Worm (Caenorhabditis elegans): Measurements from ENCODE around the gene nhr-101.

nhr-101 gene

DNA sequence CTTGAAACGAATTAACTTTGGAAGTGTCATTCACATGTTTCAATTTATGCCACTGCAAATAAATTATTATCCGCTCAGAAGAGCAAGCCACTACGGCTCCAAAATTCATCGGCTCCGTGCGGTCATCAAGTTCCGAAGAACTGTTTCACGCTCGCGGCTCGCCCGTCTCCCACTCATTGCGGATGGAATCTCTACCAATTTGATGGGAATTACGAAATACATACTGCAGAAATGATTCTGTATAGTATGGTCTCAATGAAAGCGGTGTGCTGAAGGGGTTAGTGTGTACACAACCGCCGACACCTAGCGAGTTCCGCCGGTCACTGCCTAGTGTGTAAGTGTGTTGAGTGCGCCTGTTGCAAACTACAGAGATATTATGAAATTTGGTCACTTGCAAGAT lies 14.8 kb downstream of the nhr-101 start (continued):
- TF ChIP-seq B0336.3 (GFP tag; IDR thresholded peaks at IDR 0.05) = no peak
- no peak for TF ChIP-seq aptf-3 (GFP tag; IDR thresholded peaks at IDR 0.05)
- no peak for TF ChIP-seq ets-4 (GFP tag; optimal IDR thresholded peaks at IDR 0.05)

DNA sequence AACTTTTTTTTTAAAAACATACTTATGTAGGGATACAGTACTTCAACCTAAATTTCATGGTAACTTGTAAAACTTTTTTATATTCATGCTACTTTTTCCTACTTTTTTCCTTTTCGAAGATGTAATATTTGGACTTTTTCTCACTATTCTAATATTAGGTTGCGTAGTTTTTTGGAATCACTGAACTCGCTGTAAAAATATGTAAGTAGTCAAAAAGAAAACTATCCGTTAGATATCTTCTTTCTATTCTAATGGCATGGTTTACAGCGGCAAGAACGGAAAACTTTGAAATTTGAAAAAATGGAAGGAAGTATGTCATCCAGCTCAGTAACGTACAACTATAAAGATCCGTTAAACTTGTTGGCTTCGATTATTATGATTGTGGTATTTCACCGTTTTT lies 19.2 kb downstream of the nhr-101 start, which contains the start of gene srx-82:
srx-82 (plus strand) TSS at position 301 of the 400 bp plus-strand sequence.
- no peak for TF ChIP-seq ztf-26 (tag; optimal IDR thresholded peaks at IDR 0.05)
- no peak for TF ChIP-seq hsf-1 (GFP tag; IDR thresholded peaks at IDR 0.05)
- TF ChIP-seq rcor-1 (GFP tag; IDR thresholded peaks at IDR 0.05) = no peak

DNA sequence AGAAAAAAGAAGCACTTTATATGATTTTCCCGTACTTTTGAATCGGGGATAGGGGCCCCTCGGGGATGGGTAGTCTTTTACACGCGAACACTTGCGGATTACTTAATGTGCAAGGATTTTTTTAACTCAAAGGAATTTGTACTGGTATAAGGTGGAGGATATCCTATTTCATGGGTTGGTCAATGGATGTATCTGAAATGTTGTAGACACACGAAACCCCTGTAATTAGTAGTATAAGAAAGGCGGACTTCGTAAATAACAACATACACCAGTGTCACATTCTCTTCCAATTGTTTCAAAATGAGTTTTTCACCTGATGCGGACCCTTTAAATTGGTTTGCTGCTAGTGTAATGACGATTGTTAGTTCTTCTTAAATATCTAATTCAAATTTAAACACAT lies 23.2 kb downstream of the nhr-101 start, which contains the start of gene srx-80:
srx-80 (plus strand) TSS at position 301 of the 400 bp plus-strand sequence.
- TF ChIP-seq Y53F4B.3 (GFP tag; IDR thresholded peaks at IDR 0.05) = no peak
- no peak for TF ChIP-seq T26A5.8 (tag; optimal IDR thresholded peaks at IDR 0.05)
- no peak for TF ChIP-seq pbrm-1 (GFP tag; IDR thresholded peaks at IDR 0.05)
- no peak for TF ChIP-seq mxl-1 (tag; optimal IDR thresholded peaks at IDR 0.05)
- TF ChIP-seq bed-2 (GFP tag; IDR thresholded peaks at IDR 0.05) = no peak
- no peak for TF ChIP-seq snpc-3.4 (tag; optimal IDR thresholded peaks at IDR 0.05)
- TF ChIP-seq ztf-6 (GFP tag; IDR thresholded peaks at IDR 0.05) = no peak
- TF ChIP-seq dpff-1 (tag; optimal IDR thresholded peaks at IDR 0.05) = no peak
- TF ChIP-seq ceh-27 (GFP tag; optimal IDR thresholded peaks at IDR 0.05) = no peak
- no peak for TF ChIP-seq efl-1 (GFP tag; optimal IDR thresholded peaks at IDR 0.05)
- no peak for TF ChIP-seq ceh-58 (GFP tag; IDR thresholded peaks at IDR 0.05)
- TF ChIP-seq ztf-3 (GFP tag; optimal IDR thresholded peaks at IDR 0.05) = no peak
- TF ChIP-seq lir-1 (GFP tag; conservative IDR thresholded peaks at IDR 0.05) = no peak
- no peak for TF ChIP-seq F57C9.4 (tag; optimal IDR thresholded peaks at IDR 0.05)
- no peak for TF ChIP-seq ama-1 (optimal IDR thresholded peaks at IDR 0.05)
- TF ChIP-seq ama-1 (GFP tag; optimal IDR thresholded peaks at IDR 0.05) = no peak
- TF ChIP-seq ceh-91 (GFP tag; IDR thresholded peaks at IDR 0.05) = no peak
- no peak for TF ChIP-seq K12H6.12 (tag; optimal IDR thresholded peaks at IDR 0.05)
- TF ChIP-seq egl-18 (GFP tag; IDR thresholded peaks at IDR 0.05) = no peak
- TF ChIP-seq F52B5.7 (tag; optimal IDR thresholded peaks at IDR 0.05) = no peak
- TF ChIP-seq B0035.1 (tag; optimal IDR thresholded peaks at IDR 0.05) = no peak

DNA sequence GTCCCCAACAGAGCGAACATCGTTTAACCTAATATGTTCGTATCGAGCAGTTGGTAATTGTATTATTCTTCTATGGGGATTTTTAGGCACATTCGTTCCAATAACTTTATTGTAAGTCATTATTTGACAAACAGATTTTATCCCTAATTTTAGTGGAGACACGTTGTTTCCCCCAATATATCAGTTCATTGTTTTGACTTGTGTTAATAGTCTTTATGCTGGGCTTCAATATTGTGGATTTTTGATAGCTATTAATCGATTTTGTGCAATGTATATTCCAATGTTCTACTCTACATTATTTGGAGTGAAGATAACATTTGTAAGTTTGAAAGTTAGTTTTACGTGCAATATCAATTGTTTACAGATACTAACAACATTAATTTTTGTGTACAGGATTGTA lies 23.6 kb downstream of the nhr-101 start:
- TF ChIP-seq xnd-1 (tag; optimal IDR thresholded peaks at IDR 0.05) (no peak), egrh-3 (GFP tag; IDR thresholded peaks at IDR 0.05) (no peak), zim-3 (tag; optimal IDR thresholded peaks at IDR 0.05) (no peak), snpc-1.1 (tag; optimal IDR thresholded peaks at IDR 0.05; ENCODE audit: insufficient read depth) (no peak), attf-5 (GFP tag; optimal IDR thresholded peaks at IDR 0.05) (no peak), ekl-4 (GFP tag; IDR thresholded peaks at IDR 0.05) (no peak)

DNA sequence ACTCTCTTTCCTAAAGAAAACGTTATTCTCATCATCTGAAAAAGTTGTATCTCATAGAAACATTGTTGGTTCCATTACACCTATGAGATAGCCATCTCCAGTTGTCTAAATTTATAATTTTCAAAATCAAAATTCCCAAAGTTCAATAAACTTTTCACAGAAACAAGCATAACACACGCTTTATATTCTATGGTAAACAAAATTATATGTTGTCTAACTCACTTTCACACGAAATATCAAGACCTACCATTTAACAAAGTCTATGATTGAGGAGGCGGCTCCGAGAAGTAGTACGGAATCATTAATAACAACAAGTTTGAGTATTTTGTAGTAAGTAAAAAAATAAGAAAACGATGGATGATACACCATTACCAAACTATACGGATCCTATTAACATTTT lies 28.5 kb downstream of the nhr-101 start, which contains the start of gene srx-84:
srx-84 (plus strand) TSS at position 301 of the 400 bp plus-strand sequence.
- TF ChIP-seq cebp-2 (GFP tag; IDR thresholded peaks at IDR 0.05) (no peak), ama-1 (optimal IDR thresholded peaks at IDR 0.05) (no peak), ama-1 (GFP tag; optimal IDR thresholded peaks at IDR 0.05) (no peak), F57A8.1 (GFP tag; optimal IDR thresholded peaks at IDR 0.05) (no peak), nhr-90 (tag; optimal IDR thresholded peaks at IDR 0.05) (no peak), F22D6.2 (tag; optimal IDR thresholded peaks at IDR 0.05) (no peak)

All from whole organism, young adult.